Worm (Caenorhabditis elegans) whole organism, L1 larva: ENCODE results near the gene srw-76.

Experiments
- egl-27 ChIP-seq, 2 experiments: fragments of 150-350 bp in 1 of 2; sonication (generic microtip); optimal IDR thresholded peaks; 3 replicates each; lab custom pipeline; 2017 to 2018; ENCODE audit warnings: missing biosample characterization in 2 of 2, missing genetic modification characterization in 2 of 2, missing genetic modification reagents in 2 of 2
- lin-13 ChIP-seq: fragments of 150-350 bp; optimal IDR thresholded peaks from 2 replicates; lab custom pipeline; 2014; ENCODE audit warnings: missing biosample characterization, missing genetic modification reagents, missing genetic modification characterization
- lir-3 ChIP-seq: sonication (generic microtip); optimal IDR thresholded peaks from 2 replicates; lab custom pipeline; 2016; ENCODE audit warnings: mild to moderate bottlenecking, missing genetic modification characterization, moderate library complexity, missing compliant biosample characterization; ENCODE audit not compliant: poor library complexity
- nhr-237 ChIP-seq: fragments of 150-350 bp; optimal IDR thresholded peaks from 2 replicates; lab custom pipeline; 2014; ENCODE audit warnings: missing biosample characterization, missing genetic modification characterization
- rnt-1 ChIP-seq: sonication (generic microtip); optimal IDR thresholded peaks from 2 replicates; lab custom pipeline; 2016; ENCODE audit warnings: mild to moderate bottlenecking, missing genetic modification characterization, moderate library complexity, missing compliant biosample characterization
- vab-15 ChIP-seq: sonication (generic microtip); optimal IDR thresholded peaks from 2 replicates; lab custom pipeline; 2017; ENCODE audit warnings: missing genotype, mild to moderate bottlenecking, missing genetic modification characterization, missing compliant biosample characterization

- TF ChIP-seq nhr-237 (tag; lab: Kevin White, UChicago), result no peak
- TF ChIP-seq egl-27 (tag; optimal IDR thresholded peaks at IDR 0.05; lab: Kevin White, UChicago), result no peak
- TF ChIP-seq vab-15 (tag; lab: Kevin White, UChicago), result no peak
- TF ChIP-seq rnt-1 (tag; lab: Kevin White, UChicago), result no peak
- TF ChIP-seq lin-13 (GFP tag; lab: Kevin White, UChicago), result no peak
- TF ChIP-seq lir-3 (tag; lab: Kevin White, UChicago), result no peak
These were observed 5.5 kb upstream of the srw-76 start, which contains the start of gene srw-77 for ce11 chrV:16643558-16643957.
